Worm (Caenorhabditis elegans) whole organism, L3 larva: ENCODE measurements around the gene Y32G9A.5.

ENCODE experiments used
- ZK546.5 ChIP-seq: sonication (generic microtip); optimal IDR thresholded peaks from 2 replicates; lab custom pipeline; 2017; ENCODE audit warnings: missing biosample characterization, missing genetic modification characterization
- daf-12 ChIP-seq: fragments of 150-350 bp; optimal IDR thresholded peaks from 2 replicates; lab custom pipeline; 2014; ENCODE audit warnings: missing biosample characterization, missing genetic modification reagents, missing genetic modification characterization
- egl-27 ChIP-seq: sonication (generic microtip); optimal IDR thresholded peaks from 4 replicates; lab custom pipeline; 2017; ENCODE audit warnings: missing biosample characterization, missing genetic modification reagents, missing genetic modification characterization
- fkh-10 ChIP-seq: sonication (generic microtip); optimal IDR thresholded peaks from 2 replicates; lab custom pipeline; 2017; ENCODE audit warnings: missing biosample characterization, missing genetic modification reagents, missing genetic modification characterization
- hmg-11 ChIP-seq: sonication (generic microtip); optimal IDR thresholded peaks from 2 replicates; lab custom pipeline; 2016; ENCODE audit warnings: missing genetic modification characterization, missing compliant biosample characterization
- lin-39 ChIP-seq: fragments of 150-350 bp; optimal IDR thresholded peaks from 2 replicates; lab custom pipeline; 2018; ENCODE audit warnings: missing biosample characterization, missing genetic modification reagents, missing genetic modification characterization
- nhr-11 ChIP-seq: fragments of 150-350 bp; optimal IDR thresholded peaks from 2 replicates; lab custom pipeline; 2014; ENCODE audit warnings: missing biosample characterization, missing genetic modification characterization
- nhr-12 ChIP-seq: fragments of 150-350 bp; optimal IDR thresholded peaks from 2 replicates; lab custom pipeline; 2014; ENCODE audit warnings: missing biosample characterization, missing genetic modification characterization
- pqm-1 ChIP-seq: fragments of 150-350 bp; optimal IDR thresholded peaks from 2 replicates; lab custom pipeline; 2017; ENCODE audit warnings: missing biosample characterization, missing genetic modification characterization, inconsistent platforms

DNA sequence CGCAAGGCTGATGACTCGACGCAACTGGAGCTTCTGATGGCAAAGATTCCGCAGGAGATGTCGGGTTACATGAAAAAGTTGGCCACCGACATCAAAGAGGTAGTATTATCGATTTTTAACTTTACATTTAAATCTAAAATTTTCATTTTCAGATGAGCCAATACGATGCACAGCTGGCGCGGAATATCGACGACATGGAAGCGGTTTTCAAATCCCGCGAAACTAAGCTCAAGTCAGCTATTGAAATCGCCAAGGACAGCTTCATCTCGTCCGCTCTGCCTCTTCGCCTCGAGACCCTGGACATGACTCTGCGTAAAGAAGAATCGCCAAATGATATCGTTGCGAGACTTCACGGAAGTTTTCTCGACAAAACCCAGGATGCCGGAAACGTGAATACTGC lies 37.8 kb upstream of the Y32G9A.5 start, which contains the start of gene T10B5.3:
- TF ChIP-seq fkh-10 (GFP tag; lab: Kevin White, UChicago) (no peak), hmg-11 (tag; lab: Kevin White, UChicago) (no peak), nhr-12 (tag; lab: Kevin White, UChicago) (no peak), daf-12 (tag; lab: Kevin White, UChicago) (no peak), ZK546.5 (tag; lab: Kevin White, UChicago) (no peak), egl-27 (tag; lab: Kevin White, UChicago) (no peak), pqm-1 (tag; lab: Kevin White, UChicago) (no peak), nhr-11 (tag; lab: Kevin White, UChicago) (no peak), lin-39 (no peak)
